Worm (Caenorhabditis elegans) whole organism, L4 larva: ENCODE data around the gene Y50E8A.1.
A peak's percentile ranks its signal among the peaks of the same experiment; 100 is the strongest.

Experiments used
- F26F4.8 ChIP-seq: fragments of 200-800 bp; sonication (Bioruptor generic); conservative IDR thresholded peaks from 2 replicates; pipeline ENCODE4 v1.3.6; 2022; ENCODE audit warnings: missing genetic modification characterization, missing compliant biosample characterization
- ZK337.2 ChIP-seq: fragments of 200-800 bp; sonication (Bioruptor generic); IDR thresholded peaks from 2 replicates; pipeline ENCODE4 v1.3.6; 2022; ENCODE audit warnings: missing genetic modification reagents, missing genetic modification characterization, missing compliant biosample characterization
- ZK546.5 ChIP-seq, 2 experiments: sonication (generic microtip); optimal IDR thresholded peaks; 2 replicates each; lab custom pipeline; 2017; ENCODE audit warnings: missing biosample characterization in 2 of 2, missing genetic modification characterization in 2 of 2
- aha-1 ChIP-seq: fragments of 150-350 bp; peaks from one replicate; lab custom pipeline; 2014; ENCODE audit warnings: missing biosample characterization, missing genetic modification characterization
- aly-2 ChIP-seq: sonication (generic microtip); optimal IDR thresholded peaks from 2 replicates; lab custom pipeline; 2018; ENCODE audit warnings: missing biosample characterization, missing genetic modification characterization
- ama-1 ChIP-seq: fragments of 150-350 bp; optimal IDR thresholded peaks from 2 replicates; lab custom pipeline; 2014; ENCODE audit warnings: inconsistent platforms, mixed read lengths
- attf-4 ChIP-seq: sonication (generic microtip); optimal IDR thresholded peaks from 3 replicates; lab custom pipeline; 2017; ENCODE audit warnings: missing biosample characterization, missing genetic modification characterization
- ces-1 ChIP-seq: fragments of 150-350 bp; sonication (generic microtip); optimal IDR thresholded peaks from 4 replicates; lab custom pipeline; 2014; ENCODE audit warnings: missing biosample characterization, missing genetic modification reagents, missing genetic modification characterization
- ctbp-1 ChIP-seq: fragments of 200-800 bp; sonication (Bioruptor generic); IDR thresholded peaks from 2 replicates; pipeline ENCODE4 v1.3.6; 2022; ENCODE audit warnings: missing genetic modification reagents, missing genetic modification characterization, missing compliant biosample characterization
- daf-16 ChIP-seq, 3 experiments: sonication (generic microtip); optimal IDR thresholded peaks; 2 replicates each; lab custom pipeline; 2016 to 2017; ENCODE audit warnings: missing genetic modification characterization in 3 of 3, missing genetic modification reagents in 3 of 3, mild to moderate bottlenecking in 2 of 3, missing compliant biosample characterization in 2 of 3, missing biosample characterization in 1 of 3, moderate library complexity in 1 of 3
- daf-19 ChIP-seq: fragments of 200-800 bp; sonication (Bioruptor generic); conservative IDR thresholded peaks from 2 replicates; pipeline ENCODE4 v1.3.6; 2022; ENCODE audit warnings: missing genetic modification characterization, missing compliant biosample characterization
- daf-8 ChIP-seq: fragments of 200-800 bp; sonication (Bioruptor generic); IDR thresholded peaks from 2 replicates; pipeline ENCODE4 v1.3.6; 2022; ENCODE audit warnings: missing genetic modification characterization, missing compliant biosample characterization
- dmd-6 ChIP-seq: fragments of 200-800 bp; sonication (Bioruptor generic); IDR thresholded peaks from 2 replicates; pipeline ENCODE4 v1.3.6; 2022; ENCODE audit warnings: missing genetic modification reagents, missing genetic modification characterization, missing compliant biosample characterization
- dmd-8 ChIP-seq: fragments of 200-800 bp; sonication (Bioruptor generic); IDR thresholded peaks from 2 replicates; pipeline ENCODE4 v1.3.6; 2022; ENCODE audit warnings: missing genetic modification characterization, missing compliant biosample characterization
- dve-1 ChIP-seq: sonication (generic microtip); optimal IDR thresholded peaks from 2 replicates; lab custom pipeline; 2017; ENCODE audit warnings: antibody characterized with exemption, mild to moderate bottlenecking, missing genetic modification characterization, missing compliant biosample characterization; ENCODE audit not compliant: insufficient read depth
- egl-27 ChIP-seq: sonication (generic microtip); optimal IDR thresholded peaks from 3 replicates; lab custom pipeline; 2017; ENCODE audit warnings: missing biosample characterization, missing genetic modification reagents, missing genetic modification characterization
- gei-8 ChIP-seq: fragments of 200-800 bp; sonication (Bioruptor generic); optimal IDR thresholded peaks from 2 replicates; lab custom pipeline; 2018; ENCODE audit warnings: mild to moderate bottlenecking, missing genetic modification characterization, missing compliant biosample characterization
- hif-1 ChIP-seq, 2 experiments: sonication (generic microtip); optimal IDR thresholded peaks; 2 replicates each; lab custom pipeline; 2016 to 2017; ENCODE audit warnings: missing compliant biosample characterization in 2 of 2, missing genetic modification characterization in 2 of 2, missing genetic modification reagents in 2 of 2, missing genotype in 2 of 2, mild to moderate bottlenecking in 1 of 2
- jun-1 ChIP-seq: fragments of 150-350 bp; optimal IDR thresholded peaks from 2 replicates; lab custom pipeline; 2014; ENCODE audit warnings: missing biosample characterization, missing genetic modification reagents, missing genetic modification characterization
- lim-7 ChIP-seq: fragments of 200-800 bp; sonication (Bioruptor generic); IDR thresholded peaks from 2 replicates; pipeline ENCODE4 v1.3.6; 2022; ENCODE audit warnings: missing genetic modification characterization, missing compliant biosample characterization
- lin-13 ChIP-seq: fragments of 150-350 bp; optimal IDR thresholded peaks from 2 replicates; lab custom pipeline; 2014; ENCODE audit warnings: missing biosample characterization, missing genetic modification reagents, missing genetic modification characterization
- lin-38 ChIP-seq: fragments of 200-800 bp; sonication (Bioruptor generic); IDR thresholded peaks from 2 replicates; pipeline ENCODE4 v1.3.6; 2022; ENCODE audit warnings: missing genetic modification reagents, missing genetic modification characterization, missing compliant biosample characterization
- lir-3 ChIP-seq: sonication (generic microtip); optimal IDR thresholded peaks from 2 replicates; lab custom pipeline; 2016; ENCODE audit warnings: mild to moderate bottlenecking, missing genetic modification characterization, missing compliant biosample characterization
- madf-9 ChIP-seq: fragments of 200-800 bp; sonication (Bioruptor generic); conservative IDR thresholded peaks from 2 replicates; pipeline ENCODE4 v1.3.6; 2022; ENCODE audit warnings: missing genetic modification reagents, missing genetic modification characterization, missing compliant biosample characterization
- mxl-2 ChIP-seq: fragments of 200-800 bp; sonication (Bioruptor generic); conservative IDR thresholded peaks from 2 replicates; pipeline ENCODE4 v1.3.6; 2022; ENCODE audit warnings: missing genetic modification reagents, missing genetic modification characterization, missing compliant biosample characterization
- mxl-3 ChIP-seq: fragments of 200-800 bp; sonication (Bioruptor generic); optimal IDR thresholded peaks from 2 replicates; lab custom pipeline; 2018; ENCODE audit warnings: mild to moderate bottlenecking, missing genetic modification characterization, missing compliant biosample characterization
- nhr-111 ChIP-seq: fragments of 200-800 bp; sonication (Bioruptor generic); optimal IDR thresholded peaks from 2 replicates; lab custom pipeline; 2018; ENCODE audit warnings: mild to moderate bottlenecking, missing genetic modification characterization, missing compliant biosample characterization
- nhr-237 ChIP-seq: sonication (generic microtip); optimal IDR thresholded peaks from 2 replicates; lab custom pipeline; 2017; ENCODE audit warnings: missing biosample characterization, missing genetic modification characterization
- nhr-25 ChIP-seq: sonication (generic microtip); optimal IDR thresholded peaks from 2 replicates; lab custom pipeline; 2017; ENCODE audit warnings: missing genetic modification characterization, mild to moderate bottlenecking, missing compliant biosample characterization, antibody characterized with exemption, moderate library complexity, borderline replicate concordance; ENCODE audit not compliant: insufficient read depth
- nhr-42 ChIP-seq: fragments of 200-800 bp; sonication (Bioruptor generic); IDR thresholded peaks from 2 replicates; pipeline ENCODE4 v1.3.6; 2022; ENCODE audit warnings: missing genetic modification characterization, missing compliant biosample characterization
- nhr-76 ChIP-seq: fragments of 150-350 bp; optimal IDR thresholded peaks from 2 replicates; lab custom pipeline; 2014; ENCODE audit warnings: missing biosample characterization, missing genetic modification characterization
- nhr-77 ChIP-seq: fragments of 150-350 bp; optimal IDR thresholded peaks from 2 replicates; lab custom pipeline; 2014; ENCODE audit warnings: missing biosample characterization, missing genetic modification characterization
- pha-4 ChIP-seq, 2 experiments: fragments of 150-350 bp in 1 of 2; fragments of 200-800 bp in 1 of 2; sonication (Bioruptor generic) in 1 of 2; IDR thresholded peaks in 1 of 2; optimal IDR thresholded peaks in 1 of 2; 2 replicates each; pipeline versions ENCODE4 v1.3.6 to Lab custom; 2014 to 2022; ENCODE audit warnings: missing genetic modification characterization in 2 of 2, missing genetic modification reagents in 2 of 2, missing biosample characterization in 1 of 2, missing compliant biosample characterization in 1 of 2
- pqm-1 ChIP-seq: sonication (generic microtip); optimal IDR thresholded peaks from 2 replicates; lab custom pipeline; 2017; ENCODE audit warnings: missing biosample characterization, missing genetic modification characterization
- rbr-2 ChIP-seq: sonication (generic microtip); optimal IDR thresholded peaks from 2 replicates; lab custom pipeline; 2016; ENCODE audit warnings: missing genotype, missing genetic modification characterization, missing compliant biosample characterization
- saeg-2 ChIP-seq: fragments of 200-800 bp; sonication (Bioruptor generic); IDR thresholded peaks from 2 replicates; pipeline ENCODE4 v1.3.6; 2022; ENCODE audit warnings: missing genetic modification reagents, missing genetic modification characterization, missing compliant biosample characterization
- snpc-1.2 ChIP-seq: fragments of 200-800 bp; sonication (Bioruptor generic); IDR thresholded peaks from 2 replicates; pipeline ENCODE4 v1.3.6; 2022; ENCODE audit warnings: missing genetic modification reagents, missing genetic modification characterization, missing compliant biosample characterization
- spr-3 ChIP-seq: fragments of 200-800 bp; sonication (Bioruptor generic); optimal IDR thresholded peaks from 2 replicates; lab custom pipeline; 2018; ENCODE audit warnings: mild to moderate bottlenecking, missing genetic modification characterization, missing compliant biosample characterization
- tra-1 ChIP-seq: fragments of 200-800 bp; sonication (Bioruptor generic); IDR thresholded peaks from 2 replicates; pipeline ENCODE4 v1.3.6; 2022; ENCODE audit warnings: missing genetic modification reagents, missing genetic modification characterization, missing compliant biosample characterization
- unc-130 ChIP-seq: sonication (generic microtip); optimal IDR thresholded peaks from 2 replicates; lab custom pipeline; 2016; ENCODE audit warnings: missing genetic modification reagents, missing genetic modification characterization, missing compliant biosample characterization
- zag-1 ChIP-seq: fragments of 150-350 bp; optimal IDR thresholded peaks from 2 replicates; lab custom pipeline; 2014; ENCODE audit warnings: missing biosample characterization, missing genetic modification characterization
- zfp-3 ChIP-seq: fragments of 200-800 bp; sonication (Bioruptor generic); conservative IDR thresholded peaks from 2 replicates; pipeline ENCODE4 v1.3.6; 2022; ENCODE audit warnings: missing genetic modification reagents, missing genetic modification characterization, missing compliant biosample characterization
- zip-11 ChIP-seq: fragments of 200-800 bp; sonication (Bioruptor generic); IDR thresholded peaks from 2 replicates; pipeline ENCODE4 v1.3.6; 2022; ENCODE audit warnings: missing genetic modification characterization, missing compliant biosample characterization

The Y50E8A.1 gene

ce11 chrV:14687106-14687964 is 39.4 kb upstream of the Y50E8A.1 start:
- TF ChIP-seq zfp-3 (GFP tag; lab: Robert Waterston, UW): 0 out of 2 replicates have a peak, but pooled peaks have one; percentile 18
- peak; percentile 25; the same call in 1 of the 2 replicates for TF ChIP-seq daf-19 (GFP tag; lab: Robert Waterston, UW)
- no peak for TF ChIP-seq pqm-1 (tag; lab: Kevin White, UChicago)
- TF ChIP-seq snpc-1.2: peak; percentile 25; the same call in 1 of the 2 replicates
- TF ChIP-seq ama-1 (lab: Kevin White, UChicago): peak; percentile 71
- 0 out of 2 replicates have a peak, but pooled peaks have one; percentile 7 for TF ChIP-seq saeg-2
- peak; percentile 24 for TF ChIP-seq dve-1 (tag; lab: Kevin White, UChicago)
- no peak for TF ChIP-seq lir-3
- TF ChIP-seq dmd-6 (GFP tag; lab: Robert Waterston, UW): 0 out of 2 replicates have a peak, but pooled peaks have one; percentile 8
- no peak for TF ChIP-seq nhr-237 (tag; lab: Kevin White, UChicago)
- TF ChIP-seq lin-13: peak; percentile 84
- peak; percentile 88 for TF ChIP-seq aha-1 (tag; lab: Kevin White, UChicago)
- TF ChIP-seq nhr-25 (tag; lab: Kevin White, UChicago): peak; percentile 19
- TF ChIP-seq lin-38 (GFP tag; lab: Robert Waterston, UW): 0 out of 2 replicates have a peak, but pooled peaks have one; percentile 4
- TF ChIP-seq gei-8 (GFP tag; lab: Kevin White, UChicago): peak; percentile 34
- no peak for TF ChIP-seq mxl-3 (GFP tag; lab: Kevin White, UChicago)
- peak; percentile 53 for TF ChIP-seq lim-7 (GFP tag; lab: Robert Waterston, UW)
- TF ChIP-seq nhr-42: 0 out of 2 replicates have a peak, but pooled peaks have one; percentile 4
- 0 out of 2 replicates have a peak, but pooled peaks have one; percentile 14 for TF ChIP-seq ctbp-1 (GFP tag; lab: Robert Waterston, UW)
- no peak for TF ChIP-seq daf-16 (GFP tag; optimal IDR thresholded peaks at IDR 0.05; lab: Kevin White, UChicago)
- peak; percentile 18 for TF ChIP-seq daf-16 (tag; optimal IDR thresholded peaks at IDR 0.05; lab: Kevin White, UChicago)
- peak; percentile 15; the same call in 1 of the 2 replicates for TF ChIP-seq madf-9 (GFP tag; lab: Robert Waterston, UW)
- TF ChIP-seq jun-1 (tag; lab: Kevin White, UChicago): no peak
- TF ChIP-seq pha-4 (GFP tag; IDR thresholded peaks at IDR 0.05; lab: Robert Waterston, UW): peak; percentile 40
- no peak for TF ChIP-seq pha-4 (tag; optimal IDR thresholded peaks at IDR 0.05; lab: Kevin White, UChicago)

DNA sequence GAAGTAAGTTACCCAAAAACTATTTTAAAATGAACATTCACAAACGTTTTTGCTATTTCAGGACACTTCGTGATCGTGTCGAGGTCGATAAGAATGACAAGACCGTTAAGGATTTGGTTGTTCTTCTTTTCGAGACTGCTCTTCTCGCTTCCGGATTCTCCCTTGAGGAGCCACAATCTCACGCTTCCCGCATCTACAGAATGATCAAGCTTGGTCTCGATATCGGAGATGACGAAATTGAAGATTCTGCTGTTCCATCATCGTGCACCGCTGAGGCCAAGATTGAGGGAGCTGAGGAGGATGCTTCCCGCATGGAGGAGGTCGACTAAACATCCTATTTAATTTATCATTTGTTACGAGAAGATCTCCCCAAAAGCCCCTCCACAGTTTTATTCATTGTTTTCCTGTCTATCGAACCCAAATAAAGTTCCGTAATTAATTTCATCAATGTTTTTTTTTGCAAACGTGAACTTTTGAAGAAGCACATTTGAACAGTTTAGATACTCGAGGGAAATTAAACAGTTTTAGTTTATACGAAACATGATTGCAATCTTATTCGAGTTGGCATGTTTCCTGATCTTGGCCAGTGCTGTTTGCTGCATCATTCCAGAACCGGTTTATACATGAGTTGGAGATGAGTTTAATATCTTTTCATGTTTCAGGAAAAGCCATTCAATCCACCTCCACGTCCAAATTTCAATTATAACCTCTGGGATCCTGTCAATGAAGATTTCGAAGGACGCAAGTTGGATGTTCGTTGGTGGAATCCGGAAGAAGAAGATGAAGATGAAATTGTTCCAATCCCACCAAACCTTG is 38.4 kb upstream of the Y50E8A.1 start, which contains the start of gene C47E8.11:
C47E8.11 (plus strand) TSS at position 520 of the 816 bp plus-strand sequence.
- TF ChIP-seq aly-2 (tag; lab: Kevin White, UChicago) (peak; percentile 100), gei-8 (GFP tag; lab: Kevin White, UChicago) (no peak), dve-1 (tag; lab: Kevin White, UChicago) (peak; percentile 65), hif-1 (tag; optimal IDR thresholded peaks at IDR 0.05; lab: Kevin White, UChicago) (no peak), tra-1 (no peak), ZK337.2 (GFP tag; lab: Robert Waterston, UW) (no peak), lir-3 (no peak), egl-27 (tag; lab: Kevin White, UChicago) (no peak), nhr-77 (tag; lab: Kevin White, UChicago) (no peak), zag-1 (no peak), lin-38 (GFP tag; lab: Robert Waterston, UW) (peak; percentile 72), ces-1 (GFP tag; lab: Kevin White, UChicago) (no peak), zip-11 (GFP tag; lab: Robert Waterston, UW) (0 out of 2 replicates have a peak, but pooled peaks have one; percentile 5), jun-1 (tag; lab: Kevin White, UChicago) (no peak), unc-130 (GFP tag; lab: Kevin White, UChicago) (no peak), spr-3 (GFP tag; lab: Kevin White, UChicago) (peak; percentile 27), nhr-237 (tag; lab: Kevin White, UChicago) (no peak), mxl-2 (no peak), nhr-76 (tag; lab: Kevin White, UChicago) (no peak), ama-1 (lab: Kevin White, UChicago) (peak; percentile 71), rbr-2 (tag; lab: Kevin White, UChicago) (peak; percentile 3), nhr-111 (peak; percentile 20), ZK546.5 (tag; optimal IDR thresholded peaks at IDR 0.05; lab: Kevin White, UChicago) (no peak), dmd-8 (GFP tag; lab: Robert Waterston, UW) (no peak; the same call in 1 of the 2 replicates), attf-4 (tag; lab: Kevin White, UChicago) (no peak), F26F4.8 (GFP tag; lab: Robert Waterston, UW) (peak; percentile 48; the same call in 1 of the 2 replicates), daf-8 (GFP tag; lab: Robert Waterston, UW) (no peak)
